Fruit fly (Drosophila melanogaster) whole organism, embryonic: ENCODE data around the gene CG34297.
A peak's percentile ranks its signal among the peaks of the same experiment; 100 is the strongest.

Source experiments
- Awh ChIP-seq: fragments of 200-800 bp; sonication (Bioruptor generic); IDR thresholded peaks from 2 replicates; pipeline ENCODE4, ENCODE4 v1.3.6; 2022; ENCODE audit warnings: missing biosample characterization, missing genetic modification characterization
- CG10209 ChIP-seq: fragments of 200-800 bp; sonication (Bioruptor generic); optimal IDR thresholded peaks from 3 replicates; lab custom pipeline; 2017; ENCODE audit warnings: missing biosample characterization, mild to moderate bottlenecking, missing genetic modification characterization, missing genetic modification reagents
- CG10267 ChIP-seq: fragments of 200-800 bp; sonication (Bioruptor generic); optimal IDR thresholded peaks from 2 replicates; lab custom pipeline; 2018; ENCODE audit warnings: missing biosample characterization, mild to moderate bottlenecking, missing genetic modification characterization, moderate library complexity
- CG11093 ChIP-seq: fragments of 200-800 bp; sonication (Bioruptor generic); IDR thresholded peaks from 3 replicates; pipeline ENCODE4 v1.3.6; 2022; ENCODE audit warnings: missing biosample characterization, missing genetic modification characterization
- CG11398 ChIP-seq: fragments of 200-800 bp; sonication (Bioruptor generic); optimal IDR thresholded peaks from 2 replicates; lab custom pipeline; 2016; ENCODE audit warnings: missing biosample characterization, missing genetic modification characterization
- CG11504 ChIP-seq: fragments of 200-800 bp; sonication (Bioruptor generic); optimal IDR thresholded peaks from 3 replicates; lab custom pipeline; 2019; ENCODE audit warnings: missing biosample characterization, mild to moderate bottlenecking, missing genetic modification characterization, moderate library complexity
- CG12155 ChIP-seq: fragments of 200-800 bp; sonication (Bioruptor generic); optimal IDR thresholded peaks from 3 replicates; lab custom pipeline; 2016; ENCODE audit warnings: missing biosample characterization, missing genetic modification characterization
- CG1233 ChIP-seq: fragments of 200-800 bp; sonication (Bioruptor generic); optimal IDR thresholded peaks from 4 replicates; lab custom pipeline; 2018; ENCODE audit warnings: missing biosample characterization, mild to moderate bottlenecking, missing genetic modification characterization
- CG12659 ChIP-seq: fragments of 200-800 bp; sonication (Bioruptor generic); optimal IDR thresholded peaks from 3 replicates; lab custom pipeline; 2017; ENCODE audit warnings: mild to moderate bottlenecking, missing biosample characterization, missing genetic modification reagents, missing genetic modification characterization
- CG13296 ChIP-seq: fragments of 200-800 bp; sonication (Bioruptor generic); optimal IDR thresholded peaks from 3 replicates; lab custom pipeline; 2018; ENCODE audit warnings: missing biosample characterization, mild to moderate bottlenecking, missing genetic modification characterization
- CG13424 ChIP-seq: fragments of 200-800 bp; sonication (Bioruptor generic); optimal IDR thresholded peaks from 2 replicates; lab custom pipeline; 2019; ENCODE audit warnings: missing biosample characterization, mild to moderate bottlenecking, missing genetic modification characterization, moderate library complexity
- CG13775 ChIP-seq: fragments of 200-800 bp; sonication (Bioruptor generic); optimal IDR thresholded peaks from 3 replicates; lab custom pipeline; 2017; ENCODE audit warnings: missing biosample characterization, mild to moderate bottlenecking, missing genetic modification characterization
- CG14965 ChIP-seq: fragments of 200-800 bp; sonication (Bioruptor generic); optimal IDR thresholded peaks from 2 replicates; lab custom pipeline; 2016; ENCODE audit warnings: missing biosample characterization, missing genetic modification characterization, borderline replicate concordance
- CG15479 ChIP-seq: fragments of 200-800 bp; sonication (Bioruptor generic); optimal IDR thresholded peaks from 3 replicates; lab custom pipeline; 2019; ENCODE audit warnings: missing biosample characterization, mild to moderate bottlenecking, missing genetic modification characterization, moderate library complexity
- CG2889 ChIP-seq: fragments of 200-800 bp; sonication (Bioruptor generic); IDR thresholded peaks from 3 replicates; pipeline ENCODE4 v1.3.6; 2022; ENCODE audit warnings: missing biosample characterization, missing genetic modification characterization
- CG30403 ChIP-seq: fragments of 200-800 bp; sonication (Bioruptor generic); optimal IDR thresholded peaks from 3 replicates; lab custom pipeline; 2016; ENCODE audit warnings: missing biosample characterization, missing genetic modification characterization
- CG32767 ChIP-seq: fragments of 200-800 bp; sonication (Bioruptor generic); IDR thresholded peaks from 2 replicates; pipeline ENCODE4 v1.3.6; 2022; ENCODE audit warnings: missing biosample characterization, missing genetic modification characterization
- CG33557 ChIP-seq: fragments of 200-800 bp; sonication (Bioruptor generic); optimal IDR thresholded peaks from 2 replicates; lab custom pipeline; 2019; ENCODE audit warnings: missing biosample characterization, mild to moderate bottlenecking, missing genetic modification characterization, moderate library complexity
- CG34224 ChIP-seq: fragments of 200-800 bp; sonication (Bioruptor generic); IDR thresholded peaks from 3 replicates; pipeline ENCODE4 v1.3.6; 2022; ENCODE audit warnings: missing biosample characterization, missing genetic modification characterization; ENCODE audit not compliant: partially characterized antibody
- CG34376 ChIP-seq: fragments of 200-800 bp; sonication (Bioruptor generic); optimal IDR thresholded peaks from 2 replicates; lab custom pipeline; 2018; ENCODE audit warnings: missing biosample characterization, mild to moderate bottlenecking, missing genetic modification characterization
- CG42726 ChIP-seq: fragments of 200-800 bp; sonication (Bioruptor generic); IDR thresholded peaks from 2 replicates; pipeline ENCODE4 v1.3.6; 2022; ENCODE audit warnings: missing biosample characterization, missing genetic modification characterization; ENCODE audit not compliant: partially characterized antibody
- CG4424 ChIP-seq: fragments of 200-800 bp; sonication (Bioruptor generic); optimal IDR thresholded peaks from 3 replicates; lab custom pipeline; 2016; ENCODE audit warnings: missing biosample characterization, missing genetic modification characterization
- CG5180 ChIP-seq: fragments of 200-800 bp; sonication (Bioruptor generic); optimal IDR thresholded peaks from 3 replicates; lab custom pipeline; 2017; ENCODE audit warnings: missing biosample characterization, missing genetic modification characterization, mild to moderate bottlenecking, moderate library complexity, missing genetic modification reagents
- CG5245 ChIP-seq: fragments of 200-800 bp; sonication (Bioruptor generic); optimal IDR thresholded peaks from 3 replicates; lab custom pipeline; 2016; ENCODE audit warnings: missing biosample characterization, missing genetic modification characterization
- CG6689 ChIP-seq: fragments of 200-800 bp; sonication (Bioruptor generic); IDR thresholded peaks from 2 replicates; pipeline ENCODE4 v1.3.6; 2022; ENCODE audit warnings: missing biosample characterization, missing genetic modification characterization
- CG8089 ChIP-seq: fragments of 200-800 bp; sonication (Bioruptor generic); optimal IDR thresholded peaks from 3 replicates; lab custom pipeline; 2016; ENCODE audit warnings: missing biosample characterization, missing genetic modification characterization
- CG8478 ChIP-seq: fragments of >200 bp; optimal IDR thresholded peaks from 2 replicates; lab custom pipeline; 2018
- CG9437 ChIP-seq: fragments of 200-800 bp; sonication (Bioruptor generic); optimal IDR thresholded peaks from 2 replicates; lab custom pipeline; 2018; ENCODE audit warnings: missing biosample characterization, mild to moderate bottlenecking, missing genetic modification characterization
- CG9609 ChIP-seq: fragments of 200-800 bp; sonication (Bioruptor generic); optimal IDR thresholded peaks from 3 replicates; lab custom pipeline; 2016; ENCODE audit warnings: missing biosample characterization, missing genetic modification characterization
- Ets65A ChIP-seq: fragments of 200-800 bp; sonication (Bioruptor generic); peaks from one replicate; lab custom pipeline; 2016; ENCODE audit warnings: missing biosample characterization, missing genetic modification characterization
- Gsc ChIP-seq: fragments of 200-800 bp; sonication (Bioruptor generic); IDR thresholded peaks from 2 replicates; pipeline ENCODE4 v1.3.6; 2022; ENCODE audit warnings: missing biosample characterization, missing genetic modification characterization
- Hr3 ChIP-seq: fragments of 200-800 bp; sonication (Bioruptor generic); optimal IDR thresholded peaks from 3 replicates; lab custom pipeline; 2016; ENCODE audit warnings: missing biosample characterization, missing genetic modification characterization
- Lpt ChIP-seq: fragments of >200 bp; optimal IDR thresholded peaks from 2 replicates; lab custom pipeline; 2018; ENCODE audit warnings: missing biosample characterization, missing genetic modification characterization
- NFAT ChIP-seq: fragments of 200-800 bp; sonication (Bioruptor generic); IDR thresholded peaks from 2 replicates; pipeline ENCODE4 v1.3.6; 2022; ENCODE audit warnings: missing biosample characterization, missing genetic modification characterization
- Sox100B ChIP-seq: fragments of 200-800 bp; sonication (Bioruptor generic); optimal IDR thresholded peaks from 3 replicates; lab custom pipeline; 2018; ENCODE audit warnings: missing biosample characterization, mild to moderate bottlenecking, missing genetic modification characterization
- Xrp1 ChIP-seq: fragments of 200-800 bp; sonication (Bioruptor generic); IDR thresholded peaks from 2 replicates; pipeline ENCODE4 v1.3.6; 2022; ENCODE audit warnings: missing biosample characterization, missing genetic modification characterization
- ara ChIP-seq: fragments of 200-800 bp; sonication (Bioruptor generic); IDR thresholded peaks from 2 replicates; pipeline ENCODE4 v1.3.6; 2022; ENCODE audit warnings: missing biosample characterization, missing genetic modification characterization
- chif ChIP-seq, 2 experiments: fragments of 200-800 bp; sonication (Bioruptor generic); optimal IDR thresholded peaks; 3 replicates each; lab custom pipeline; 2016; ENCODE audit warnings: missing biosample characterization in 2 of 2, missing genetic modification characterization in 2 of 2
- dmrt99B ChIP-seq: fragments of 200-800 bp; sonication (Bioruptor generic); optimal IDR thresholded peaks from 2 replicates; lab custom pipeline; 2018; ENCODE audit warnings: missing biosample characterization, mild to moderate bottlenecking, missing genetic modification characterization, moderate library complexity
- emc ChIP-seq: fragments of 200-800 bp; sonication (Bioruptor generic); optimal IDR thresholded peaks from 2 replicates; lab custom pipeline; 2016; ENCODE audit warnings: missing biosample characterization, missing genetic modification characterization
- eve ChIP-seq, 2 experiments: fragments of >200 bp; optimal IDR thresholded peaks; 2 replicates each; lab custom pipeline; 2017; ENCODE audit warnings: missing biosample characterization in 2 of 2, missing genetic modification characterization in 2 of 2
- gce ChIP-seq: fragments of 200-800 bp; sonication (Bioruptor generic); IDR thresholded peaks from 3 replicates; pipeline ENCODE4 v1.3.6; 2022; ENCODE audit warnings: missing biosample characterization, missing genetic modification characterization
- gt ChIP-seq: fragments of 200-800 bp; sonication (Bioruptor generic); IDR thresholded peaks from 2 replicates; pipeline ENCODE4 v1.3.6; 2022; ENCODE audit warnings: missing biosample characterization, missing genetic modification characterization
- ind ChIP-seq: fragments of 200-800 bp; sonication (Bioruptor generic); optimal IDR thresholded peaks from 3 replicates; lab custom pipeline; 2016; ENCODE audit warnings: missing biosample characterization, missing genetic modification characterization
- jumu ChIP-seq: fragments of 200-800 bp; sonication (Bioruptor generic); optimal IDR thresholded peaks from 3 replicates; lab custom pipeline; 2016; ENCODE audit warnings: missing biosample characterization, missing genetic modification characterization
- lbe ChIP-seq: fragments of 200-800 bp; sonication (Bioruptor generic); optimal IDR thresholded peaks from 2 replicates; lab custom pipeline; 2016; ENCODE audit warnings: missing biosample characterization, mild to moderate bottlenecking, missing genetic modification characterization
- maf-S ChIP-seq: fragments of 200-800 bp; sonication (Bioruptor generic); optimal IDR thresholded peaks from 2 replicates; lab custom pipeline; 2016; ENCODE audit warnings: missing biosample characterization, missing genetic modification characterization
- nerfin-1 ChIP-seq: fragments of 200-800 bp; sonication (Bioruptor generic); optimal IDR thresholded peaks from 3 replicates; lab custom pipeline; 2019; ENCODE audit warnings: missing biosample characterization, mild to moderate bottlenecking, missing genetic modification characterization, moderate library complexity
- onecut ChIP-seq: fragments of 200-800 bp; sonication (Bioruptor generic); IDR thresholded peaks from 2 replicates; pipeline ENCODE4 v1.3.6; 2022; ENCODE audit warnings: missing biosample characterization, missing genetic modification characterization
- toy ChIP-seq: fragments of 200-800 bp; sonication (Bioruptor generic); IDR thresholded peaks from 2 replicates; pipeline ENCODE4 v1.3.6; 2022; ENCODE audit warnings: missing biosample characterization, missing genetic modification characterization
- unc-4 ChIP-seq: fragments of 200-800 bp; sonication (Bioruptor generic); IDR thresholded peaks from 2 replicates; pipeline ENCODE4 v1.3.6; 2022; ENCODE audit warnings: missing biosample characterization, missing genetic modification characterization; ENCODE audit not compliant: partially characterized antibody

Gene CG34297

dm6 chr3R:6723537-6724171 lies 24.2 kb downstream of the CG34297 start (continued):
- TF ChIP-seq CG13775 (GFP tag; lab: Kevin White, UChicago) (peak; percentile 27), emc (GFP tag; lab: Kevin White, UChicago) (no peak), CG13424 (tag; lab: Kevin White, UChicago) (peak; percentile 32), CG1233 (GFP tag; lab: Kevin White, UChicago) (peak; percentile 12), ind (GFP tag; lab: Kevin White, UChicago) (no peak), Awh (GFP tag; lab: Robert Waterston, UW) (no peak), CG10267 (tag; lab: Kevin White, UChicago) (peak; percentile 51), CG15479 (GFP tag; lab: Kevin White, UChicago) (peak; percentile 40), dmrt99B (tag; lab: Kevin White, UChicago) (peak; percentile 66), eve (GFP tag; optimal IDR thresholded peaks at IDR 0.05; lab: Kevin White, UChicago) (peak in 1 of 2 experiments; percentile 68), CG5245 (GFP tag; lab: Kevin White, UChicago) (no peak), CG11398 (no peak), maf-S (GFP tag; lab: Kevin White, UChicago) (no peak), CG33557 (GFP tag; lab: Kevin White, UChicago) (peak; percentile 17), Xrp1 (GFP tag; lab: Robert Waterston, UW) (peak; percentile 62), CG5180 (peak; percentile 1), CG42726 (GFP tag; lab: Robert Waterston, UW) (no peak), NFAT (GFP tag; lab: Robert Waterston, UW) (no peak), CG6689 (0 out of 2 replicates have a peak, but pooled peaks have one; percentile 22), CG34224 (GFP tag; lab: Robert Waterston, UW) (no peak), CG11093 (GFP tag; lab: Robert Waterston, UW) (no peak), jumu (no peak), unc-4 (no peak), CG9609 (no peak), Gsc (GFP tag; lab: Robert Waterston, UW) (no peak), CG9437 (GFP tag; lab: Kevin White, UChicago) (peak; percentile 11), ara (GFP tag; lab: Robert Waterston, UW) (0 out of 2 replicates have a peak, but pooled peaks have one; percentile 40), lbe (GFP tag; lab: Kevin White, UChicago) (no peak), Ets65A (GFP tag; lab: Kevin White, UChicago) (no peak), CG13296 (GFP tag; lab: Kevin White, UChicago) (no peak), chif (GFP tag; optimal IDR thresholded peaks at IDR 0.05; lab: Kevin White, UChicago) (peak in 1 of 2 experiments; percentile 35), toy (no peak), gt (GFP tag; lab: Robert Waterston, UW) (no peak), CG34376 (GFP tag; lab: Kevin White, UChicago) (no peak), CG8089 (GFP tag; lab: Kevin White, UChicago) (no peak), CG10209 (peak; percentile 7), gce (GFP tag; lab: Robert Waterston, UW) (no peak), CG14965 (GFP tag; lab: Kevin White, UChicago) (no peak), CG12155 (GFP tag; lab: Kevin White, UChicago) (no peak), Sox100B (GFP tag; lab: Kevin White, UChicago) (peak; percentile 56), nerfin-1 (tag; lab: Kevin White, UChicago) (peak; percentile 42), CG30403 (peak; percentile 40), CG8478 (lab: Kevin White, UChicago) (no peak), Hr3 (GFP tag; lab: Kevin White, UChicago) (no peak), Lpt (GFP tag; lab: Kevin White, UChicago) (no peak), CG2889 (no peak), CG4424 (GFP tag; lab: Kevin White, UChicago) (peak; percentile 19), CG32767 (no peak), CG12659 (GFP tag; lab: Kevin White, UChicago) (no peak), CG11504 (peak; percentile 62), onecut (GFP tag; lab: Robert Waterston, UW) (0 out of 2 replicates have a peak, but pooled peaks have one; percentile 18)
